Worm (Caenorhabditis elegans): ENCODE data around the gene C05D12.4.

C05D12.4 gene

ce11 chrII:11479076-11479475, 47.4 kb downstream of the C05D12.4 start, which contains the start of gene W02B12.12:
W02B12.12 (minus strand) TSS chrII:11479176.
- TF ChIP-seq ceh-36 (tag; optimal IDR thresholded peaks at IDR 0.05): no peak
- no peak for TF ChIP-seq F13C5.2 (tag; optimal IDR thresholded peaks at IDR 0.05)
- no peak for TF ChIP-seq hnd-1 (tag; optimal IDR thresholded peaks at IDR 0.05)
- TF ChIP-seq B0310.2 (tag; optimal IDR thresholded peaks at IDR 0.05): no peak
- TF ChIP-seq tbx-11 (GFP tag; IDR thresholded peaks at IDR 0.05): no peak
- TF ChIP-seq tbx-37 (GFP tag; conservative IDR thresholded peaks at IDR 0.05): no peak
- no peak for TF ChIP-seq ama-1 (optimal IDR thresholded peaks at IDR 0.05)
- no peak for TF ChIP-seq flt-1 (GFP tag; IDR thresholded peaks at IDR 0.05)
- no peak for TF ChIP-seq ets-7 (tag; optimal IDR thresholded peaks at IDR 0.05)
- TF ChIP-seq tra-4 (tag; optimal IDR thresholded peaks at IDR 0.05): no peak
- TF ChIP-seq pes-1 (GFP tag; IDR thresholded peaks at IDR 0.05): no peak
- TF ChIP-seq hmg-4 (GFP tag; optimal IDR thresholded peaks at IDR 0.05): no peak
- no peak for TF ChIP-seq sea-1 (GFP tag; conservative IDR thresholded peaks at IDR 0.05)
